Fruit fly (Drosophila melanogaster) whole organism, wandering third instar larva: ENCODE measurements around the gene CG9215.

Experiments used
- Abd-B ChIP-seq: fragments of >200 bp; optimal IDR thresholded peaks from 2 replicates; lab custom pipeline; 2017; ENCODE audit warnings: missing biosample characterization, missing genetic modification characterization
- CG32264 ChIP-seq: fragments of 200-800 bp; sonication (Bioruptor generic); optimal IDR thresholded peaks from 2 replicates; lab custom pipeline; 2016; ENCODE audit warnings: missing biosample characterization, missing genetic modification characterization
- CrebA ChIP-seq: fragments of 200-800 bp; sonication (Bioruptor generic); optimal IDR thresholded peaks from 2 replicates; lab custom pipeline; 2016; ENCODE audit warnings: missing biosample characterization, mild to moderate bottlenecking, missing genetic modification characterization, borderline replicate concordance
- Dif ChIP-seq: fragments of 200-275, 200-300 bp; sonication (Bioruptor generic); optimal IDR thresholded peaks from 2 replicates; lab custom pipeline; 2018; ENCODE audit warnings: missing biosample characterization, missing genetic modification characterization; ENCODE audit not compliant: partially characterized antibody
- GATAd ChIP-seq: sonication (Bioruptor generic); optimal IDR thresholded peaks from 2 replicates; lab custom pipeline; 2016; ENCODE audit warnings: missing biosample characterization, missing genetic modification characterization
- HLH106 ChIP-seq: fragments of 200-800 bp; optimal IDR thresholded peaks from 3 replicates; lab custom pipeline; 2019; ENCODE audit warnings: missing biosample characterization, mild to moderate bottlenecking, missing genetic modification characterization, moderate library complexity
- Hnf4 ChIP-seq: fragments of 200-800 bp; sonication (Bioruptor generic); optimal IDR thresholded peaks from 2 replicates; lab custom pipeline; 2016; ENCODE audit warnings: missing biosample characterization, mild to moderate bottlenecking, missing genetic modification characterization
- Hr78 ChIP-seq: fragments of >200 bp; optimal IDR thresholded peaks from 2 replicates; lab custom pipeline; 2017; ENCODE audit warnings: missing biosample characterization, missing genetic modification characterization
- Hr83 ChIP-seq: fragments of 200-300 bp; sonication (Bioruptor generic); optimal IDR thresholded peaks from 2 replicates; lab custom pipeline; 2016; ENCODE audit warnings: missing biosample characterization, mild to moderate bottlenecking, missing genetic modification characterization, moderate library complexity; ENCODE audit not compliant: poor library complexity, severe bottlenecking
- Mio ChIP-seq: sonication (Bioruptor generic); optimal IDR thresholded peaks from 2 replicates; lab custom pipeline; 2016; ENCODE audit warnings: missing biosample characterization, missing genetic modification characterization
- Myc ChIP-seq: fragments of >200 bp; optimal IDR thresholded peaks from 2 replicates; lab custom pipeline; 2017
- N ChIP-seq: fragments of >200 bp; optimal IDR thresholded peaks from 2 replicates; lab custom pipeline; 2018; ENCODE audit warnings: missing biosample characterization, missing external identifiers, missing genetic modification characterization
- OdsH ChIP-seq: fragments of 200-800 bp; sonication (Bioruptor generic); optimal IDR thresholded peaks from 2 replicates; lab custom pipeline; 2016; ENCODE audit warnings: missing biosample characterization, mild to moderate bottlenecking, missing genetic modification characterization
- Rel ChIP-seq, 2 experiments: fragments of 200-800 bp; sonication (Bioruptor generic) in 1 of 2; optimal IDR thresholded peaks; 2 replicates in 1 of 2; 3 replicates in 1 of 2; lab custom pipeline; 2016 to 2019; ENCODE audit warnings: mild to moderate bottlenecking in 2 of 2, missing biosample characterization in 2 of 2, missing genetic modification characterization in 2 of 2, moderate library complexity in 1 of 2
- Sp1 ChIP-seq: fragments of 200-800 bp; sonication (Bioruptor generic); optimal IDR thresholded peaks from 3 replicates; lab custom pipeline; 2019; ENCODE audit warnings: missing biosample characterization, mild to moderate bottlenecking, missing genetic modification characterization, moderate library complexity
- Vsx2 ChIP-seq: fragments of 200-300, 225-300 bp; sonication (Bioruptor generic); optimal IDR thresholded peaks from 2 replicates; lab custom pipeline; 2018; ENCODE audit warnings: missing biosample characterization, missing genetic modification characterization; ENCODE audit not compliant: partially characterized antibody
- br ChIP-seq: fragments of 200-800 bp; sonication (Bioruptor generic); optimal IDR thresholded peaks from 2 replicates; lab custom pipeline; 2016; ENCODE audit warnings: missing biosample characterization, missing genetic modification characterization
- brk ChIP-seq: fragments of 200-800 bp; sonication (Bioruptor generic); optimal IDR thresholded peaks from 2 replicates; lab custom pipeline; 2016; ENCODE audit warnings: missing biosample characterization, mild to moderate bottlenecking, missing genetic modification characterization
- dl ChIP-seq, 2 experiments: fragments of 175-275, 200-275 bp in 1 of 2; fragments of 200-275 bp in 1 of 2; sonication (Bioruptor generic); optimal IDR thresholded peaks; lab custom pipeline; 2018; ENCODE audit warnings: mild to moderate bottlenecking in 2 of 2, missing biosample characterization in 2 of 2, missing genetic modification characterization in 2 of 2, moderate library complexity in 2 of 2; ENCODE audit not compliant: partially characterized antibody in 2 of 2, insufficient read depth in 1 of 2
- dmrt93B ChIP-seq: fragments of 200-800 bp; sonication (Bioruptor generic); optimal IDR thresholded peaks from 2 replicates; lab custom pipeline; 2018; ENCODE audit warnings: missing biosample characterization, mild to moderate bottlenecking, missing genetic modification characterization
- dsf ChIP-seq: sonication (Bioruptor generic); optimal IDR thresholded peaks from 2 replicates; lab custom pipeline; 2016; ENCODE audit warnings: missing biosample characterization, missing genetic modification characterization, borderline replicate concordance
- ey ChIP-seq: fragments of 200-800 bp; sonication (Bioruptor generic); optimal IDR thresholded peaks from 2 replicates; lab custom pipeline; 2016; ENCODE audit warnings: missing biosample characterization, missing genetic modification characterization
- foxo ChIP-seq, 2 experiments: fragments of 200-800 bp; sonication (Bioruptor generic); optimal IDR thresholded peaks; 2 replicates in 1 of 2; 3 replicates in 1 of 2; lab custom pipeline; 2016 to 2017; ENCODE audit warnings: missing biosample characterization in 2 of 2, missing genetic modification characterization in 2 of 2
- fru ChIP-seq: fragments of 200-800 bp; sonication (Bioruptor generic); optimal IDR thresholded peaks from 3 replicates; lab custom pipeline; 2016; ENCODE audit warnings: missing biosample characterization, mild to moderate bottlenecking, missing genetic modification characterization
- h ChIP-seq: fragments of 200-800 bp; sonication (Bioruptor generic); optimal IDR thresholded peaks from 3 replicates; lab custom pipeline; 2016; ENCODE audit warnings: missing biosample characterization, mild to moderate bottlenecking, missing genetic modification characterization
- pan ChIP-seq: fragments of >200 bp; optimal IDR thresholded peaks from 2 replicates; lab custom pipeline; 2017
- psq ChIP-seq: fragments of 200-800 bp; sonication (Bioruptor generic); optimal IDR thresholded peaks from 3 replicates; lab custom pipeline; 2017; ENCODE audit warnings: missing biosample characterization, mild to moderate bottlenecking, missing genetic modification characterization, moderate library complexity
- rgr ChIP-seq: fragments of 200-800 bp; sonication (Bioruptor generic); optimal IDR thresholded peaks from 3 replicates; lab custom pipeline; 2016; ENCODE audit warnings: missing biosample characterization, mild to moderate bottlenecking, missing genetic modification characterization
- sage ChIP-seq: fragments of 200-800 bp; sonication (Bioruptor generic); optimal IDR thresholded peaks from 2 replicates; lab custom pipeline; 2016; ENCODE audit warnings: missing biosample characterization, mild to moderate bottlenecking, missing genetic modification characterization
- sv ChIP-seq: fragments of 200-800 bp; sonication (Bioruptor generic); optimal IDR thresholded peaks from 3 replicates; lab custom pipeline; 2016; ENCODE audit warnings: missing biosample characterization, missing genetic modification characterization
- tai ChIP-seq: sonication (Bioruptor generic); optimal IDR thresholded peaks from 2 replicates; lab custom pipeline; 2016; ENCODE audit warnings: missing biosample characterization, missing genetic modification characterization
- usp ChIP-seq: fragments of >200 bp; optimal IDR thresholded peaks from 2 replicates; lab custom pipeline; 2017; ENCODE audit warnings: missing biosample characterization, missing genetic modification characterization
- woc ChIP-seq: sonication (Bioruptor generic); optimal IDR thresholded peaks from 2 replicates; lab custom pipeline; 2016; ENCODE audit warnings: missing biosample characterization, mild to moderate bottlenecking, missing genetic modification characterization

The CG9215 gene

DNA sequence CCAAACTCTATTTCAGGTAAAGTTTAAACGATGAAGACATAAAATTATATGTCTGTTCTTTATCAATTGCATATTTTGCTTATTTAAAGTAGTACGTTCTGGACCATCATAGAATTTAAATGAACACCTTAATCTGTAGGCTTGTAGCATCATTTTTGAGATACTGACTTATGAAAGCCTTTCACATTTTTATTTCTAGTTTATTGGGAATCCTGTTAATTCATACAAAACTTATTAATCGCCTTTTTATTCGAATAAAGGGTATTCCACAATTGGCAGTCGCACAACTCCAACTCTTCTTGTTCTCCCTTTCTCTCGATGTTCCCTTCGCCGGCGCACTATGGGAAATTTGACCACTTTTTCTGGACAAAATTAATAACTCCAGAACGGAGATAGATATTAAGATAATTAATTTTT, 30.2 kb downstream of the CG9215 start:
- TF ChIP-seq woc (GFP tag; lab: Kevin White, UChicago): peak; percentile 86
- TF ChIP-seq Vsx2 (GFP tag; lab: Kevin White, UChicago): no peak
- peak; percentile 28 for TF ChIP-seq rgr (GFP tag; lab: Kevin White, UChicago)
- no peak for TF ChIP-seq brk (GFP tag; lab: Kevin White, UChicago)
- peak; percentile 45 for TF ChIP-seq h
- TF ChIP-seq OdsH (GFP tag; lab: Kevin White, UChicago): peak; percentile 54
- no peak for TF ChIP-seq sv (GFP tag; lab: Kevin White, UChicago)
- TF ChIP-seq ey (GFP tag; lab: Kevin White, UChicago): peak; percentile 40
- peak; percentile 18 for TF ChIP-seq br (GFP tag; lab: Kevin White, UChicago)
- TF ChIP-seq foxo (GFP tag; optimal IDR thresholded peaks at IDR 0.05; lab: Kevin White, UChicago): peak in 1 of 2 experiments; percentile 62
- peak; percentile 21 for TF ChIP-seq dmrt93B (GFP tag; lab: Kevin White, UChicago)
- no peak for TF ChIP-seq CrebA
- peak; percentile 30 for TF ChIP-seq Sp1
- no peak for TF ChIP-seq Rel (GFP tag; optimal IDR thresholded peaks at IDR 0.05; lab: Kevin White, UChicago)
- no peak for TF ChIP-seq Rel (tag; optimal IDR thresholded peaks at IDR 0.05; lab: Kevin White, UChicago)
- TF ChIP-seq psq (GFP tag; lab: Kevin White, UChicago): peak; percentile 59
- no peak for TF ChIP-seq Abd-B (GFP tag; lab: Kevin White, UChicago)
- TF ChIP-seq dsf (GFP tag; lab: Kevin White, UChicago): no peak
- no peak for TF ChIP-seq Hnf4 (GFP tag; lab: Kevin White, UChicago)
- TF ChIP-seq HLH106: peak; percentile 40
- TF ChIP-seq fru (GFP tag; lab: Kevin White, UChicago): peak; percentile 62
- TF ChIP-seq CG32264: no peak

dm6 chrX:15549055-15549454, 33.6 kb downstream of the CG9215 start:
- no peak for TF ChIP-seq GATAd
- TF ChIP-seq Hr83 (GFP tag; lab: Kevin White, UChicago): no peak
- TF ChIP-seq N (GFP tag; lab: Kevin White, UChicago): no peak
- TF ChIP-seq sage (GFP tag; lab: Kevin White, UChicago): no peak
- TF ChIP-seq fru (GFP tag; lab: Kevin White, UChicago): peak; percentile 61
- peak; percentile 53 for TF ChIP-seq ey (GFP tag; lab: Kevin White, UChicago)
- TF ChIP-seq Hr78: no peak
- TF ChIP-seq dl (GFP tag; optimal IDR thresholded peaks at IDR 0.05; lab: Kevin White, UChicago; ENCODE audit: insufficient read depth in 1 of 2, partially characterized antibody in 2 of 2): no peak
- TF ChIP-seq rgr (GFP tag; lab: Kevin White, UChicago): peak; percentile 62
- TF ChIP-seq Rel (GFP tag; optimal IDR thresholded peaks at IDR 0.05; lab: Kevin White, UChicago): no peak
- TF ChIP-seq Rel (tag; optimal IDR thresholded peaks at IDR 0.05; lab: Kevin White, UChicago): peak; percentile 16
- peak in 1 of 2 experiments; percentile 50 for TF ChIP-seq foxo (GFP tag; optimal IDR thresholded peaks at IDR 0.05; lab: Kevin White, UChicago)
- peak; percentile 66 for TF ChIP-seq Sp1
- peak; percentile 29 for TF ChIP-seq br (GFP tag; lab: Kevin White, UChicago)
- no peak for TF ChIP-seq Mio (GFP tag; lab: Kevin White, UChicago)
- TF ChIP-seq brk (GFP tag; lab: Kevin White, UChicago): no peak
- peak; percentile 70 for TF ChIP-seq h
- peak; percentile 70 for TF ChIP-seq sv (GFP tag; lab: Kevin White, UChicago)
- peak; percentile 44 for TF ChIP-seq psq (GFP tag; lab: Kevin White, UChicago)
- no peak for TF ChIP-seq Myc (lab: Kevin White, UChicago)
- no peak for TF ChIP-seq CG32264
- TF ChIP-seq HLH106: peak; percentile 73
- no peak for TF ChIP-seq usp (GFP tag; lab: Kevin White, UChicago)
- no peak for TF ChIP-seq Dif
- peak; percentile 38 for TF ChIP-seq dmrt93B (GFP tag; lab: Kevin White, UChicago)
- peak; percentile 28 for TF ChIP-seq OdsH (GFP tag; lab: Kevin White, UChicago)
- TF ChIP-seq Hnf4 (GFP tag; lab: Kevin White, UChicago): peak; percentile 23
- no peak for TF ChIP-seq Vsx2 (GFP tag; lab: Kevin White, UChicago)
- TF ChIP-seq pan (lab: Kevin White, UChicago): no peak
- no peak for TF ChIP-seq tai (GFP tag; lab: Kevin White, UChicago)

DNA sequence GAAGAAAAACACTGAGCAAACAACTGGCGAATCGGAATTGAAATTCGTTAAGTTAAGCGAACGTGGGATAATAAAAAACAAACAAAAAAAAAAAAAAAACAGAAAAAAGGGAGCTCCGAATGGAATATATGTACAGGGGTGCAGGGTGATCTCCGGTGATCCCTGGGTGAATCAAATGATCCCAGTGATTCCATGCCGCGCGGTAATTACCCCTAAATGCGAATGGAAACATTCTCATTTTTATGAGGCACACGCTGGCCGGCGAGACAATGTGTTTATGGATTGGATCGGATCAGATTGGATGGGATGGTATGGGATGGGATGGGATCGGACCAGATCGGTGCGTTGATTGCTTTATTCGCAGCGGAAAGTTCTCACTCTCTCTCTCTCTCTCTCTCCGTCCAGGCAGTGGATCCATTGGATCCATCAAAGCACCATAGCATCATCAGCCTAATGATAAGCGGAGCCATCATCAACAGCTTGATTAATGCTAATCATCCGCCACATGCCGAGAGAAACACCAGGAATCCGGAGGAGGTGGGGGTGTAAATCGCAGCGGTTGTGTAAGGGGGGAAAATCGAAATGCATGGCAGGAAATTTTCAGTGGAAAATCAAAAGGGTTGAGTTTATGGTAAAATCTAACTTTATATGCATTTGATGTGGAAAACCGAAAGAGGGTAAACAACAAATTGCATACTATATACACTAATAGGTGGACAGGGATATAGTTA, 37.0 kb downstream of the CG9215 start:
- TF ChIP-seq Rel (GFP tag; optimal IDR thresholded peaks at IDR 0.05; lab: Kevin White, UChicago): no peak
- peak; percentile 76 for TF ChIP-seq Rel (tag; optimal IDR thresholded peaks at IDR 0.05; lab: Kevin White, UChicago)
- peak; percentile 1 for TF ChIP-seq psq (GFP tag; lab: Kevin White, UChicago)
- no peak for TF ChIP-seq dsf (GFP tag; lab: Kevin White, UChicago)
